Worm (Caenorhabditis elegans) whole organism, L3 larva: Measurements from ENCODE around the gene mam-5.

ENCODE experiments used
- ZK546.5 ChIP-seq: sonication (generic microtip); optimal IDR thresholded peaks from 2 replicates; lab custom pipeline; 2017; ENCODE audit warnings: missing biosample characterization, missing genetic modification characterization
- ceh-16 ChIP-seq: sonication (generic microtip); optimal IDR thresholded peaks from 2 replicates; lab custom pipeline; 2017; ENCODE audit warnings: missing biosample characterization, missing genetic modification characterization
- ceh-28 ChIP-seq: fragments of 150-350 bp; optimal IDR thresholded peaks from 2 replicates; lab custom pipeline; 2014; ENCODE audit warnings: missing biosample characterization, missing genetic modification reagents, missing genetic modification characterization
- daf-12 ChIP-seq: fragments of 150-350 bp; optimal IDR thresholded peaks from 2 replicates; lab custom pipeline; 2014; ENCODE audit warnings: missing biosample characterization, missing genetic modification reagents, missing genetic modification characterization
- egl-5 ChIP-seq: fragments of 150-350 bp; optimal IDR thresholded peaks from 2 replicates; lab custom pipeline; 2017; ENCODE audit warnings: missing biosample characterization, missing genetic modification reagents, missing genetic modification characterization, inconsistent platforms
- elt-2 ChIP-seq: sonication (generic microtip); optimal IDR thresholded peaks from 2 replicates; lab custom pipeline; 2016; ENCODE audit warnings: missing genetic modification reagents, mild to moderate bottlenecking, missing genetic modification characterization, missing compliant biosample characterization
- elt-3 ChIP-seq, 3 experiments: fragments of 150-350 bp in 1 of 3; sonication (generic microtip) in 2 of 3; optimal IDR thresholded peaks; 2 replicates in 2 of 3; 4 replicates in 1 of 3; lab custom pipeline; 2014 to 2017; ENCODE audit warnings: missing biosample characterization in 3 of 3, missing genetic modification characterization in 3 of 3
- eor-1 ChIP-seq, 2 experiments: fragments of 150-350 bp; optimal IDR thresholded peaks; 2 replicates each; lab custom pipeline; 2014 to 2018; ENCODE audit warnings: missing biosample characterization in 2 of 2, missing genetic modification characterization in 2 of 2
- fkh-10 ChIP-seq: sonication (generic microtip); optimal IDR thresholded peaks from 2 replicates; lab custom pipeline; 2017; ENCODE audit warnings: missing biosample characterization, missing genetic modification reagents, missing genetic modification characterization
- fkh-2 ChIP-seq: fragments of 150-350 bp; optimal IDR thresholded peaks from 2 replicates; lab custom pipeline; 2014; ENCODE audit warnings: missing biosample characterization, missing genetic modification reagents, missing genetic modification characterization
- jun-1 ChIP-seq: fragments of 150-350 bp; optimal IDR thresholded peaks from 2 replicates; lab custom pipeline; 2014; ENCODE audit warnings: missing biosample characterization, missing genetic modification reagents, missing genetic modification characterization
- lin-39 ChIP-seq: fragments of 150-350 bp; optimal IDR thresholded peaks from 2 replicates; lab custom pipeline; 2018; ENCODE audit warnings: missing biosample characterization, missing genetic modification reagents, missing genetic modification characterization
- lsy-12 ChIP-seq: sonication (generic microtip); optimal IDR thresholded peaks from 2 replicates; lab custom pipeline; 2016; ENCODE audit warnings: mild to moderate bottlenecking, missing genetic modification characterization, missing compliant biosample characterization
- mdl-1 ChIP-seq: fragments of 150-350 bp; optimal IDR thresholded peaks from 2 replicates; lab custom pipeline; 2014; ENCODE audit warnings: missing biosample characterization, missing genetic modification characterization
- nfya-1 ChIP-seq: sonication (generic microtip); optimal IDR thresholded peaks from 2 replicates; lab custom pipeline; 2017; ENCODE audit warnings: missing genetic modification characterization, mild to moderate bottlenecking, missing compliant biosample characterization, antibody characterized with exemption, moderate library complexity; ENCODE audit not compliant: insufficient read depth
- nhr-11 ChIP-seq: fragments of 150-350 bp; optimal IDR thresholded peaks from 2 replicates; lab custom pipeline; 2014; ENCODE audit warnings: missing biosample characterization, missing genetic modification characterization
- nhr-12 ChIP-seq: fragments of 150-350 bp; optimal IDR thresholded peaks from 2 replicates; lab custom pipeline; 2014; ENCODE audit warnings: missing biosample characterization, missing genetic modification characterization
- nhr-237 ChIP-seq: fragments of 150-350 bp; optimal IDR thresholded peaks from 2 replicates; lab custom pipeline; 2014; ENCODE audit warnings: missing biosample characterization, missing genetic modification characterization
- nhr-25 ChIP-seq: sonication (generic microtip); optimal IDR thresholded peaks from 2 replicates; lab custom pipeline; 2017; ENCODE audit warnings: missing biosample characterization, missing genetic modification characterization
- nhr-43 ChIP-seq: sonication (generic microtip); optimal IDR thresholded peaks from 2 replicates; lab custom pipeline; 2016; ENCODE audit warnings: mild to moderate bottlenecking, missing genetic modification characterization, missing compliant biosample characterization; ENCODE audit not compliant: poor library complexity, severe bottlenecking
- nhr-67 ChIP-seq: fragments of 150-350 bp; optimal IDR thresholded peaks from 2 replicates; lab custom pipeline; 2014; ENCODE audit warnings: missing biosample characterization, missing genetic modification characterization
- nhr-76 ChIP-seq: fragments of 150-350 bp; sonication (generic microtip); optimal IDR thresholded peaks from 5 replicates; lab custom pipeline; 2014; ENCODE audit warnings: missing biosample characterization, missing genetic modification characterization
- pha-4 ChIP-seq: fragments of 150-350 bp; optimal IDR thresholded peaks from 2 replicates; lab custom pipeline; 2014; ENCODE audit warnings: missing biosample characterization, missing genetic modification reagents, missing genetic modification characterization
- pqm-1 ChIP-seq: fragments of 150-350 bp; optimal IDR thresholded peaks from 2 replicates; lab custom pipeline; 2017; ENCODE audit warnings: missing biosample characterization, missing genetic modification characterization, inconsistent platforms
- snpc-4 ChIP-seq: fragments of 150-350 bp; optimal IDR thresholded peaks from 2 replicates; lab custom pipeline; 2014; ENCODE audit warnings: missing biosample characterization, missing genetic modification characterization
- tbx-2 ChIP-seq: sonication (generic microtip); optimal IDR thresholded peaks from 2 replicates; lab custom pipeline; 2016; ENCODE audit warnings: mild to moderate bottlenecking, missing genetic modification characterization, missing compliant biosample characterization
- unc-62 ChIP-seq: fragments of 150-350 bp; sonication (generic microtip); optimal IDR thresholded peaks from 4 replicates; lab custom pipeline; 2014; ENCODE audit warnings: missing biosample characterization, missing genetic modification reagents, missing genetic modification characterization
- zag-1 ChIP-seq: fragments of 150-350 bp; optimal IDR thresholded peaks from 2 replicates; lab custom pipeline; 2014; ENCODE audit warnings: missing biosample characterization, missing genetic modification characterization
- ztf-4 ChIP-seq: fragments of 150-350 bp; optimal IDR thresholded peaks from 2 replicates; lab custom pipeline; 2014; ENCODE audit warnings: missing biosample characterization, missing genetic modification characterization

Gene mam-5

ce11 chrV:9948840-9949239, 3.7 kb upstream of the mam-5 start, which contains the start of gene nlp-58:
TSS of gene nlp-58 (minus strand) at chrV:9948940.
- TF ChIP-seq ztf-4 (no peak), pha-4 (tag; lab: Kevin White, UChicago) (no peak), nhr-237 (tag; lab: Kevin White, UChicago) (no peak), lsy-12 (tag; lab: Kevin White, UChicago) (no peak)
- TF ChIP-seq, all 47 proteins: peak for 0

ce11 chrV:9950861-9951260, 1.6 kb upstream of the mam-5 start, which contains the start of gene ttr-46:
TSS of gene ttr-46 (plus strand) at chrV:9951233.
- no peak for TF ChIP-seq unc-62 (GFP tag; lab: Kevin White, UChicago)
- no peak for TF ChIP-seq ZK546.5 (tag; lab: Kevin White, UChicago)
- no peak for TF ChIP-seq tbx-2
- TF ChIP-seq mdl-1 (tag; lab: Kevin White, UChicago): no peak
- peak; percentile 65 for TF ChIP-seq pqm-1 (tag; lab: Kevin White, UChicago)
- no peak for TF ChIP-seq ztf-4
- peak; percentile 68 for TF ChIP-seq elt-2 (tag; lab: Kevin White, UChicago)
- no peak for TF ChIP-seq jun-1 (tag; lab: Kevin White, UChicago)

ce11 chrV:9958231-9958630, 5.7 kb downstream of the mam-5 start, which contains the start of gene anmt-3:
TSS of gene anmt-3 (minus strand) at chrV:9958331.
- TF ChIP-seq snpc-4 (tag; lab: Kevin White, UChicago): no peak

- TF ChIP-seq fkh-10 (no peak), ceh-16 (tag; lab: Kevin White, UChicago) (no peak), nhr-11 (peak; percentile 37), fkh-2 (tag; lab: Kevin White, UChicago) (no peak), egl-5 (tag; lab: Kevin White, UChicago) (peak; percentile 22), nhr-67 (tag; lab: Kevin White, UChicago) (no peak)
- TF ChIP-seq, all 47 proteins: peak for 2
Observed at ce11 chrV:9958654-9959053, 6.2 kb downstream of the mam-5 start.

ce11 chrV:9960376-9960775, 7.9 kb downstream of the mam-5 start, which contains the start of gene T07C12.10:
TSS of gene T07C12.10 (minus strand) at chrV:9960476.
- TF ChIP-seq nhr-25 (tag; lab: Kevin White, UChicago) (no peak), elt-3 (tag; optimal IDR thresholded peaks at IDR 0.05; lab: Kevin White, UChicago) (no peak), nhr-76 (no peak), nhr-43 (no peak), nfya-1 (tag; lab: Kevin White, UChicago) (no peak)

- TF ChIP-seq fkh-10: no peak
- no peak for TF ChIP-seq nhr-12 (tag; lab: Kevin White, UChicago)
- TF ChIP-seq lsy-12 (tag; lab: Kevin White, UChicago): no peak
- TF ChIP-seq, all 47 proteins: peak for 0
Observed at ce11 chrV:9962394-9962793, 9.9 kb downstream of the mam-5 start, which contains the start of gene madf-4. TSS of gene madf-4 (minus strand) at chrV:9962494.

- TF ChIP-seq nhr-25 (tag; lab: Kevin White, UChicago) (peak; percentile 69), daf-12 (tag; lab: Kevin White, UChicago) (no peak), lin-39 (tag; lab: Kevin White, UChicago) (no peak)
Observed at ce11 chrV:9962916-9963315, 10.4 kb downstream of the mam-5 start.

ce11 chrV:9964152-9964785, 11.8 kb downstream of the mam-5 start:
- no peak for TF ChIP-seq eor-1 (tag; optimal IDR thresholded peaks at IDR 0.05; lab: Kevin White, UChicago)
- no peak for TF ChIP-seq zag-1 (tag; lab: Kevin White, UChicago)
- no peak for TF ChIP-seq ceh-28 (tag; lab: Kevin White, UChicago)
- no peak for TF ChIP-seq nhr-237 (tag; lab: Kevin White, UChicago)
- TF ChIP-seq nfya-1 (tag; lab: Kevin White, UChicago): peak; percentile 5
- TF ChIP-seq lin-39 (tag; lab: Kevin White, UChicago): peak; percentile 61
